Worm (Caenorhabditis elegans) whole organism, mixed stage, embryonic: Measurements from ENCODE around the gene C15F1.2.

ENCODE experiments used
- blmp-1 ChIP-seq: fragments of 150-350 bp; optimal IDR thresholded peaks from 2 replicates; lab custom pipeline; 2014; ENCODE audit warnings: missing biosample characterization, missing genetic modification characterization
- ceh-39 ChIP-seq: fragments of 150-350 bp; optimal IDR thresholded peaks from 2 replicates; lab custom pipeline; 2014; ENCODE audit warnings: missing biosample characterization, missing genetic modification characterization
- ceh-43 ChIP-seq: fragments of 200-800 bp; sonication (Bioruptor generic); optimal IDR thresholded peaks from 2 replicates; lab custom pipeline; 2018; ENCODE audit warnings: mild to moderate bottlenecking, missing genetic modification characterization, moderate library complexity, missing compliant biosample characterization
- elt-1 ChIP-seq: sonication (generic microtip); optimal IDR thresholded peaks from 2 replicates; lab custom pipeline; 2017; ENCODE audit warnings: missing genetic modification characterization, mild to moderate bottlenecking, missing compliant biosample characterization, antibody characterized with exemption, moderate library complexity, borderline replicate concordance; ENCODE audit not compliant: insufficient read depth
- mab-5 ChIP-seq: fragments of 150-350 bp; optimal IDR thresholded peaks from 2 replicates; lab custom pipeline; 2014; ENCODE audit warnings: missing biosample characterization, missing genetic modification characterization
- nhr-2 ChIP-seq: fragments of 150-350 bp; optimal IDR thresholded peaks from 2 replicates; lab custom pipeline; 2014; ENCODE audit warnings: missing biosample characterization, missing genetic modification characterization
- nhr-28 ChIP-seq: fragments of 150-350 bp; optimal IDR thresholded peaks from 2 replicates; lab custom pipeline; 2014; ENCODE audit warnings: missing biosample characterization, missing genetic modification characterization
- pha-4 ChIP-seq: fragments of 150-350 bp; optimal IDR thresholded peaks from 2 replicates; lab custom pipeline; 2018; ENCODE audit warnings: missing biosample characterization, missing genetic modification reagents, missing genetic modification characterization
- snpc-4 ChIP-seq: fragments of 150-350 bp; optimal IDR thresholded peaks from 2 replicates; lab custom pipeline; 2014; ENCODE audit warnings: missing biosample characterization, missing genetic modification characterization
- sptf-1 ChIP-seq: sonication (generic microtip); optimal IDR thresholded peaks from 2 replicates; lab custom pipeline; 2017; ENCODE audit warnings: mild to moderate bottlenecking, missing genetic modification characterization, moderate library complexity, missing compliant biosample characterization
- unc-39 ChIP-seq: fragments of 150-350 bp; optimal IDR thresholded peaks from 2 replicates; lab custom pipeline; 2014; ENCODE audit warnings: missing biosample characterization, missing genetic modification characterization
- unc-62 ChIP-seq: fragments of 150-350 bp; optimal IDR thresholded peaks from 2 replicates; lab custom pipeline; 2014; ENCODE audit warnings: missing biosample characterization, missing genetic modification reagents, missing genetic modification characterization
- ztf-11 ChIP-seq: fragments of 150-350 bp; optimal IDR thresholded peaks from 2 replicates; lab custom pipeline; 2014; ENCODE audit warnings: missing biosample characterization, missing genetic modification characterization

- TF ChIP-seq unc-62 (GFP tag; lab: Kevin White, UChicago) (no peak), ztf-11 (tag; lab: Kevin White, UChicago) (no peak), sptf-1 (tag; lab: Kevin White, UChicago) (no peak), pha-4 (no peak), nhr-2 (no peak), ceh-39 (tag; lab: Kevin White, UChicago) (no peak), mab-5 (tag; lab: Kevin White, UChicago) (no peak), blmp-1 (tag; lab: Kevin White, UChicago) (no peak), ceh-43 (GFP tag; lab: Kevin White, UChicago) (no peak), snpc-4 (no peak), elt-1 (no peak), unc-39 (no peak), nhr-28 (tag; lab: Kevin White, UChicago) (no peak)
Observed at ce11 chrII:6973501-6973900, 6.3 kb upstream of the C15F1.2 start, which contains the start of gene sod-1.
